Worm (Caenorhabditis elegans) whole organism, L3 larva: ENCODE measurements around the gene gut-2.

Experiments
- R02D3.7 ChIP-seq: fragments of 150-350 bp; optimal IDR thresholded peaks from 2 replicates; lab custom pipeline; 2014; ENCODE audit warnings: missing biosample characterization, missing genetic modification characterization
- ZK546.5 ChIP-seq: sonication (generic microtip); optimal IDR thresholded peaks from 2 replicates; lab custom pipeline; 2017; ENCODE audit warnings: missing biosample characterization, missing genetic modification characterization
- aly-2 ChIP-seq: fragments of 150-350 bp; optimal IDR thresholded peaks from 2 replicates; lab custom pipeline; 2014; ENCODE audit warnings: missing biosample characterization, missing genetic modification characterization
- elt-3 ChIP-seq, 3 experiments: fragments of 150-350 bp in 1 of 3; sonication (generic microtip) in 2 of 3; optimal IDR thresholded peaks; 2 replicates in 2 of 3; 4 replicates in 1 of 3; lab custom pipeline; 2014 to 2017; ENCODE audit warnings: missing biosample characterization in 3 of 3, missing genetic modification characterization in 3 of 3
- nhr-77 ChIP-seq: fragments of 150-350 bp; optimal IDR thresholded peaks from 2 replicates; lab custom pipeline; 2014; ENCODE audit warnings: missing biosample characterization, missing genetic modification characterization
- unc-39 ChIP-seq: sonication (generic microtip); optimal IDR thresholded peaks from 4 replicates; lab custom pipeline; 2017; ENCODE audit warnings: missing biosample characterization, missing genetic modification characterization

ce11 chrV:13455448-13455847 is 42.0 kb upstream of the gut-2 start, which contains the start of gene lurp-3:
- TF ChIP-seq unc-39 (tag; lab: Kevin White, UChicago) (no peak), elt-3 (tag; optimal IDR thresholded peaks at IDR 0.05; lab: Kevin White, UChicago) (no peak), ZK546.5 (tag; lab: Kevin White, UChicago) (no peak), R02D3.7 (tag; lab: Kevin White, UChicago) (no peak), aly-2 (tag; lab: Kevin White, UChicago) (no peak), nhr-77 (tag; lab: Kevin White, UChicago) (no peak)
